Fruit fly (Drosophila melanogaster): ENCODE measurements around the gene RluA-2.

dm6 chr2L:10458979-10459378 is 17.9 kb upstream of the RluA-2 start:
- TF ChIP-seq CG12605 (GFP tag; IDR thresholded peaks at IDR 0.05) (no peak), EcR (GFP tag; optimal IDR thresholded peaks at IDR 0.05) (no peak), Ets98B (GFP tag; IDR thresholded peaks at IDR 0.05) (no peak), CG4496 (GFP tag; IDR thresholded peaks at IDR 0.05) (no peak), gl (tag; optimal IDR thresholded peaks at IDR 0.05) (no peak), CG14655 (GFP tag; optimal IDR thresholded peaks at IDR 0.05) (no peak), CG8301 (tag; optimal IDR thresholded peaks at IDR 0.05) (no peak), CG32121 (GFP tag; IDR thresholded peaks at IDR 0.05) (no peak), CG34367 (tag; optimal IDR thresholded peaks at IDR 0.05) (no peak), Pif1B (GFP tag; optimal IDR thresholded peaks at IDR 0.05) (no peak), fd96Ca (GFP tag; IDR thresholded peaks at IDR 0.05) (no peak)
